Fruit fly (Drosophila melanogaster): ENCODE measurements around the gene rpr.

Gene rpr

DNA sequence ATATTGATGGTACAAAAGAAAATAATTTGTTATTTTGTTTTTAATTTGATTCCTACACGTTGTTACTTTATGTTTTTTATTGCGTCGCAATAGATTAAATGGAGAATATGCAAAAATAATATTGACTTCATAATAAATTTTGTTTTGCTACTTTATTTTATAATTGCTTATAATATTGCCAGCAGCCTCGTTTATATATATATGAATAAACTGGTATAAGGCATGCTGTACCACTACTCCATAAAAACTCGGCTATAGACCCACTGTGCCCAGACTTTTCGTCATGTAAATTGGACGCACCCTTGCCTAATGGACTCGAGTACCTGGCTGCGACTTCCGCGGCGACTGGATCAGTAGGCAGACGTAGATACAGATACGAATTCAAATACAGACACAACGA lies 49.6 kb downstream of the rpr start (continued):
- TF ChIP-seq CG6654 (GFP tag; optimal IDR thresholded peaks at IDR 0.05) (peak; percentile 41), CG15073 (GFP tag; optimal IDR thresholded peaks at IDR 0.05) (peak; percentile 34), CG9797 (GFP tag; optimal IDR thresholded peaks at IDR 0.05) (no peak), Meics (GFP tag; optimal IDR thresholded peaks at IDR 0.05) (peak; percentile 43), CG3065 (GFP tag; optimal IDR thresholded peaks at IDR 0.05) (peak; percentile 36), CG4360 (GFP tag; IDR thresholded peaks at IDR 0.05) (peak; percentile 41; the same call in 1 of the 2 replicates), Lim3 (GFP tag; IDR thresholded peaks at IDR 0.05) (no peak), CG3726 (GFP tag; IDR thresholded peaks at IDR 0.05) (peak; percentile 52; the same call in 2 of the 3 replicates), Kr (GFP tag; optimal IDR thresholded peaks at IDR 0.05) (no peak), CG4820 (GFP tag; optimal IDR thresholded peaks at IDR 0.05) (peak; percentile 76), Lpt (GFP tag; optimal IDR thresholded peaks at IDR 0.05) (no peak), C15 (GFP tag; IDR thresholded peaks at IDR 0.05) (no peak), slp2 (GFP tag; optimal IDR thresholded peaks at IDR 0.05) (no peak), trem (tag; optimal IDR thresholded peaks at IDR 0.05) (peak; percentile 89), CG14050 (GFP tag; IDR thresholded peaks at IDR 0.05) (no peak), Rfx (GFP tag; IDR thresholded peaks at IDR 0.05) (no peak; the same call in 1 of the 2 replicates), al (GFP tag; IDR thresholded peaks at IDR 0.05) (no peak), CG8281 (tag; optimal IDR thresholded peaks at IDR 0.05) (peak; percentile 28), bab2 (GFP tag; optimal IDR thresholded peaks at IDR 0.05) (peak; percentile 43), NC2β (GFP tag; optimal IDR thresholded peaks at IDR 0.05) (peak; percentile 35), Bgb (GFP tag; IDR thresholded peaks at IDR 0.05; ENCODE audit: partially characterized antibody) (no peak), sisA (GFP tag; IDR thresholded peaks at IDR 0.05) (peak; percentile 71), CG11093 (GFP tag; IDR thresholded peaks at IDR 0.05) (peak; percentile 75), CG7372 (GFP tag; IDR thresholded peaks at IDR 0.05) (no peak), tx (GFP tag; optimal IDR thresholded peaks at IDR 0.05) (no peak), CG3838 (GFP tag; optimal IDR thresholded peaks at IDR 0.05) (no peak), wek (GFP tag; optimal IDR thresholded peaks at IDR 0.05) (no peak), Spps (tag; optimal IDR thresholded peaks at IDR 0.05) (peak; percentile 87), Hmx (GFP tag; optimal IDR thresholded peaks at IDR 0.05) (peak; percentile 12), Ravus (GFP tag; IDR thresholded peaks at IDR 0.05) (no peak; the same call in 1 of the 2 replicates), Sin3A (optimal IDR thresholded peaks at IDR 0.05) (no peak), CG3847 (GFP tag; IDR thresholded peaks at IDR 0.05) (peak; percentile 37), CG11504 (tag; optimal IDR thresholded peaks at IDR 0.05) (peak; percentile 81), kah (GFP tag; optimal IDR thresholded peaks at IDR 0.05) (peak; percentile 31), dan (GFP tag; IDR thresholded peaks at IDR 0.05) (peak; percentile 70), CrebB (tag; optimal IDR thresholded peaks at IDR 0.05) (no peak), NK7.1 (GFP tag; optimal IDR thresholded peaks at IDR 0.05) (peak; percentile 15), Dp (GFP tag; optimal IDR thresholded peaks at IDR 0.05) (no peak), onecut (GFP tag; IDR thresholded peaks at IDR 0.05) (peak; percentile 45; the same call in 1 of the 2 replicates), Dip3 (GFP tag; optimal IDR thresholded peaks at IDR 0.05) (no peak), exex (tag; optimal IDR thresholded peaks at IDR 0.05) (no peak), fd102C (GFP tag; optimal IDR thresholded peaks at IDR 0.05) (peak; percentile 84), CG14710 (tag; optimal IDR thresholded peaks at IDR 0.05) (peak; percentile 92), CG17359 (tag; optimal IDR thresholded peaks at IDR 0.05) (peak; percentile 68), CG42726 (GFP tag; IDR thresholded peaks at IDR 0.05; ENCODE audit: partially characterized antibody) (no peak), tgo (GFP tag; IDR thresholded peaks at IDR 0.05) (peak; percentile 38; the same call in 1 of the 3 replicates), Dip2 (GFP tag; IDR thresholded peaks at IDR 0.05) (no peak), HmgD (GFP tag; optimal IDR thresholded peaks at IDR 0.05) (no peak), B-H2 (GFP tag; optimal IDR thresholded peaks at IDR 0.05) (no peak), Hand (GFP tag; optimal IDR thresholded peaks at IDR 0.05) (no peak), Elba2 (GFP tag; optimal IDR thresholded peaks at IDR 0.05) (peak; percentile 80), Doc2 (GFP tag; IDR thresholded peaks at IDR 0.05) (no peak), CG7987 (GFP tag; optimal IDR thresholded peaks at IDR 0.05) (no peak)

All from whole organism, embryonic.